Fruit fly (Drosophila melanogaster) whole organism, prepupa: ENCODE results near the gene Rpn12.

Experiments
- Blimp-1 ChIP-seq: fragments of 200-800 bp; sonication (Bioruptor generic); optimal IDR thresholded peaks from 3 replicates; lab custom pipeline; 2017; ENCODE audit warnings: missing biosample characterization, missing genetic modification characterization, mild to moderate bottlenecking, moderate library complexity, missing genetic modification reagents
- CG10669 ChIP-seq: fragments of 200-800 bp; sonication (Bioruptor generic); optimal IDR thresholded peaks from 3 replicates; lab custom pipeline; 2018; ENCODE audit warnings: missing biosample characterization, mild to moderate bottlenecking, missing genetic modification characterization, moderate library complexity
- CG11294 ChIP-seq: fragments of 200-800 bp; sonication (Bioruptor generic); IDR thresholded peaks from 2 replicates; pipeline ENCODE4 v1.3.6; 2022; ENCODE audit warnings: missing biosample characterization, missing genetic modification characterization
- CG11762 ChIP-seq: fragments of 200-800 bp; sonication (Bioruptor generic); optimal IDR thresholded peaks from 3 replicates; lab custom pipeline; 2016; ENCODE audit warnings: missing biosample characterization, missing genetic modification characterization; ENCODE audit not compliant: insufficient read depth
- CG11902 ChIP-seq: fragments of 200-800 bp; sonication (Bioruptor generic); optimal IDR thresholded peaks from 3 replicates; lab custom pipeline; 2016; ENCODE audit warnings: missing biosample characterization, missing genetic modification characterization
- CG15336 ChIP-seq: fragments of 200-800 bp; sonication (Bioruptor generic); IDR thresholded peaks from 2 replicates; pipeline ENCODE4 v1.3.6; 2022; ENCODE audit warnings: missing biosample characterization, missing genetic modification characterization
- CG16779 ChIP-seq: fragments of 200-800 bp; sonication (Bioruptor generic); optimal IDR thresholded peaks from 3 replicates; lab custom pipeline; 2017; ENCODE audit warnings: missing biosample characterization, mild to moderate bottlenecking, missing genetic modification characterization
- CG31627 ChIP-seq: fragments of 200-800 bp; sonication (Bioruptor generic); optimal IDR thresholded peaks from 3 replicates; lab custom pipeline; 2016; ENCODE audit warnings: missing biosample characterization, missing genetic modification characterization
- CG32006 ChIP-seq: fragments of 200-800 bp; sonication (Bioruptor generic); optimal IDR thresholded peaks from 3 replicates; lab custom pipeline; 2017; ENCODE audit warnings: missing biosample characterization, mild to moderate bottlenecking, missing genetic modification characterization
- CG4318 ChIP-seq: fragments of 200-800 bp; sonication (Bioruptor generic); optimal IDR thresholded peaks from 3 replicates; lab custom pipeline; 2017; ENCODE audit warnings: missing biosample characterization, mild to moderate bottlenecking, missing genetic modification characterization
- CG6163 ChIP-seq: fragments of 200-800 bp; sonication (Bioruptor generic); IDR thresholded peaks from 3 replicates; pipeline ENCODE4 v1.3.6; 2022; ENCODE audit warnings: missing biosample characterization, missing genetic modification characterization
- CG6792 ChIP-seq: fragments of 200-800 bp; sonication (Bioruptor generic); optimal IDR thresholded peaks from 3 replicates; lab custom pipeline; 2016; ENCODE audit warnings: missing biosample characterization, missing genetic modification characterization
- CG6854 ChIP-seq: fragments of 200-800 bp; sonication (Bioruptor generic); optimal IDR thresholded peaks from 2 replicates; lab custom pipeline; 2017; ENCODE audit warnings: missing biosample characterization, mild to moderate bottlenecking, missing genetic modification characterization
- CG8119 ChIP-seq: fragments of 200-800 bp; sonication (Bioruptor generic); IDR thresholded peaks from 3 replicates; pipeline ENCODE4 v1.3.6; 2022; ENCODE audit warnings: missing biosample characterization, missing genetic modification characterization
- CG9139 ChIP-seq: fragments of 200-800 bp; sonication (Bioruptor generic); optimal IDR thresholded peaks from 3 replicates; lab custom pipeline; 2017; ENCODE audit warnings: missing biosample characterization, mild to moderate bottlenecking, missing genetic modification characterization
- Eip75B ChIP-seq: fragments of 200-800 bp; sonication (Bioruptor generic); optimal IDR thresholded peaks from 3 replicates; lab custom pipeline; 2016; ENCODE audit warnings: missing biosample characterization, missing genetic modification characterization
- Eip78C ChIP-seq: fragments of 200-800 bp; sonication (Bioruptor generic); peaks from one replicate; lab custom pipeline; 2016; ENCODE audit warnings: missing biosample characterization, missing genetic modification characterization
- Ets21C ChIP-seq: fragments of 200-800 bp; sonication (Bioruptor generic); optimal IDR thresholded peaks from 3 replicates; lab custom pipeline; 2016; ENCODE audit warnings: missing biosample characterization, missing genetic modification characterization
- Ets96B ChIP-seq: fragments of 200-800 bp; optimal IDR thresholded peaks from 2 replicates; lab custom pipeline; 2019; ENCODE audit warnings: missing biosample characterization, mild to moderate bottlenecking, missing genetic modification characterization, moderate library complexity
- Gug ChIP-seq: fragments of 200-800 bp; sonication (Bioruptor generic); IDR thresholded peaks from 2 replicates; pipeline ENCODE4 v1.3.6; 2022; ENCODE audit warnings: missing biosample characterization, missing genetic modification characterization
- Hr4 ChIP-seq: fragments of 200-800 bp; sonication (Bioruptor generic); optimal IDR thresholded peaks from 3 replicates; lab custom pipeline; 2016; ENCODE audit warnings: missing biosample characterization, missing genetic modification characterization
- Lpt ChIP-seq: fragments of 200-800 bp; sonication (Bioruptor generic); optimal IDR thresholded peaks from 3 replicates; lab custom pipeline; 2016; ENCODE audit warnings: missing biosample characterization, missing genetic modification characterization
- Met ChIP-seq: fragments of 200-800 bp; sonication (Bioruptor generic); optimal IDR thresholded peaks from 3 replicates; lab custom pipeline; 2016; ENCODE audit warnings: missing biosample characterization, missing genetic modification characterization
- OdsH ChIP-seq: fragments of 200-800 bp; sonication (Bioruptor generic); optimal IDR thresholded peaks from 3 replicates; lab custom pipeline; 2016; ENCODE audit warnings: missing biosample characterization, missing genetic modification characterization
- Sox102F ChIP-seq: fragments of 200-800 bp; sonication (Bioruptor generic); optimal IDR thresholded peaks from 2 replicates; lab custom pipeline; 2016; ENCODE audit warnings: missing biosample characterization, mild to moderate bottlenecking, missing genetic modification characterization
- Sox14 ChIP-seq: fragments of 200-800 bp; sonication (Bioruptor generic); optimal IDR thresholded peaks from 3 replicates; lab custom pipeline; 2016; ENCODE audit warnings: missing biosample characterization, missing genetic modification characterization
- Sox15 ChIP-seq: fragments of 200-800 bp; sonication (Bioruptor generic); optimal IDR thresholded peaks from 3 replicates; lab custom pipeline; 2016; ENCODE audit warnings: missing biosample characterization, missing genetic modification characterization
- achi ChIP-seq: fragments of 200-800 bp; sonication (Bioruptor generic); optimal IDR thresholded peaks from 3 replicates; lab custom pipeline; 2016; ENCODE audit warnings: missing biosample characterization, missing genetic modification characterization
- cyc ChIP-seq: fragments of 200-800 bp; sonication (Bioruptor generic); optimal IDR thresholded peaks from 3 replicates; lab custom pipeline; 2016; ENCODE audit warnings: missing biosample characterization, missing genetic modification characterization
- dsx ChIP-seq: fragments of 200-800 bp; optimal IDR thresholded peaks from 3 replicates; lab custom pipeline; 2019; ENCODE audit warnings: missing biosample characterization, mild to moderate bottlenecking, missing genetic modification characterization, moderate library complexity; ENCODE audit not compliant: poor library complexity, severe bottlenecking
- eg ChIP-seq: fragments of 200-800 bp; sonication (Bioruptor generic); IDR thresholded peaks from 3 replicates; pipeline ENCODE4 v1.3.6; 2022; ENCODE audit warnings: missing biosample characterization, missing genetic modification characterization
- esn ChIP-seq: fragments of 200-800 bp; sonication (Bioruptor generic); optimal IDR thresholded peaks from 2 replicates; lab custom pipeline; 2016; ENCODE audit warnings: missing biosample characterization, mild to moderate bottlenecking, missing genetic modification characterization, moderate library complexity
- fd59A ChIP-seq: fragments of 200-800 bp; sonication (Bioruptor generic); optimal IDR thresholded peaks from 2 replicates; lab custom pipeline; 2017; ENCODE audit warnings: missing biosample characterization, mild to moderate bottlenecking, missing genetic modification characterization, missing genetic modification reagents
- fkh ChIP-seq: fragments of 200-800 bp; sonication (Bioruptor generic); optimal IDR thresholded peaks from 3 replicates; lab custom pipeline; 2017; ENCODE audit warnings: missing biosample characterization, mild to moderate bottlenecking, missing genetic modification characterization, moderate library complexity
- net ChIP-seq: fragments of 200-800 bp; sonication (Bioruptor generic); optimal IDR thresholded peaks from 3 replicates; lab custom pipeline; 2016; ENCODE audit warnings: missing biosample characterization, missing genetic modification characterization
- pdm3 ChIP-seq: fragments of 200-800 bp; sonication (Bioruptor generic); optimal IDR thresholded peaks from 3 replicates; lab custom pipeline; 2016; ENCODE audit warnings: missing biosample characterization, missing genetic modification characterization
- ss ChIP-seq, 2 experiments: fragments of 200-800 bp; sonication (Bioruptor generic); optimal IDR thresholded peaks; 2 replicates in 1 of 2; 3 replicates in 1 of 2; lab custom pipeline; 2017 to 2018; ENCODE audit warnings: mild to moderate bottlenecking in 2 of 2, missing biosample characterization in 2 of 2, missing genetic modification characterization in 2 of 2, moderate library complexity in 1 of 2
- svp ChIP-seq: fragments of 200-800 bp; sonication (Bioruptor generic); peaks from one replicate; lab custom pipeline; 2016; ENCODE audit warnings: missing biosample characterization, missing genetic modification characterization
- topi ChIP-seq: fragments of 200-800 bp; sonication (Bioruptor generic); optimal IDR thresholded peaks from 3 replicates; lab custom pipeline; 2016; ENCODE audit warnings: missing biosample characterization, missing genetic modification characterization
- vri ChIP-seq: fragments of 200-800 bp; sonication (Bioruptor generic); optimal IDR thresholded peaks from 3 replicates; lab custom pipeline; 2016; ENCODE audit warnings: missing biosample characterization, mild to moderate bottlenecking, missing genetic modification characterization

Gene Rpn12

DNA sequence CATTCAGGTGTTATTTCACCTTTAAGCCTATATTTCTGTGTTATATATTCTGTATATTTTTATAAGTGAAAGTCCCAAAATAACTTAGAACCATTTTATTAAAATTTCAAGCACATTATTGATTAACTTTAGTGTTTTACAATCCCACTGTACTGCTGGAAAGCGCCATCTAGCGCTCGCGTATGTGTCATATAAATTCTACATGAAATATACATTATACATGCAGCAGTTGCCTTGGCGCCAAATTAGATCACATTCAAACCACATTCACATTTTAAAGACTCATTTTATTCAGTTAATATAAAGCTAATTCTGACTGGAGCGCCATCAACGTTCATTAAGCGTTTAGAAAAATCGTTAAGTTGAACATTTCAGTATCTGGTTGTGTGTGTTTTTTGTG, 19.5 kb upstream of the Rpn12 start:
- no peak for TF ChIP-seq Sox102F (GFP tag; lab: Kevin White, UChicago)
- no peak for TF ChIP-seq Lpt
- TF ChIP-seq Ets96B (tag; lab: Kevin White, UChicago) = no peak
- no peak for TF ChIP-seq OdsH
- TF ChIP-seq Eip78C (GFP tag; lab: Kevin White, UChicago) = no peak
- TF ChIP-seq Ets21C = no peak
- no peak for TF ChIP-seq CG4318 (GFP tag; lab: Kevin White, UChicago)
- TF ChIP-seq CG10669 (GFP tag; lab: Kevin White, UChicago) = no peak
- no peak for TF ChIP-seq Eip75B
- no peak for TF ChIP-seq esn (GFP tag; lab: Kevin White, UChicago)
- TF ChIP-seq ss (GFP tag; optimal IDR thresholded peaks at IDR 0.05; lab: Kevin White, UChicago) = no peak
- no peak for TF ChIP-seq CG32006
- no peak for TF ChIP-seq CG8119 (GFP tag; lab: Robert Waterston, UW)
- TF ChIP-seq Blimp-1 = no peak
- TF ChIP-seq pdm3 (GFP tag; lab: Kevin White, UChicago) = no peak
- TF ChIP-seq cyc (GFP tag; lab: Kevin White, UChicago) = no peak
- no peak for TF ChIP-seq CG6163 (GFP tag; lab: Robert Waterston, UW)
- TF ChIP-seq fkh (GFP tag; lab: Kevin White, UChicago) = no peak
- TF ChIP-seq topi (GFP tag; lab: Kevin White, UChicago) = no peak

DNA sequence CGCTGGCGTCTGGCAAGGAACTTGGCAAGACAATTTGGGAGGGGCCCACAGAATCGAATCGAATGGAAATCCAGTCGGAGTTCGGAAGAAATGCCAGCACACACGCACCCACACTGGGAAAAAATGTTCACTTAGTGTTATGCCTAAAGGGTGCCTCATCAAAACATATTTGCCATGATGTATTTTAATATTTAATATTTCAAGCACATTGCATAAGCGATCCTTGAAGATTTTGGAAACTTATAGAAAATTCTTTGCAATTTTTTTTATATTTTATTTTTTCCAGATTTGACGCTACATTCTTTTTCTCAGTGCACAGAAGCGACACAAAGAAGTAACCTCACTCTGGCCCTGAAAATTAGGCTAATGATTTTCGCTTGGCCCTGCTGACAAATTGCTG, 16.7 kb upstream of the Rpn12 start:
- no peak for TF ChIP-seq Ets21C
- TF ChIP-seq CG11762 = no peak
- no peak for TF ChIP-seq pdm3 (GFP tag; lab: Kevin White, UChicago)
- TF ChIP-seq CG6792 (GFP tag; lab: Kevin White, UChicago) = no peak
- no peak for TF ChIP-seq net
- TF ChIP-seq fkh (GFP tag; lab: Kevin White, UChicago) = no peak
- TF ChIP-seq OdsH = no peak
- no peak for TF ChIP-seq fd59A (GFP tag; lab: Kevin White, UChicago)
- no peak for TF ChIP-seq dsx (GFP tag; lab: Kevin White, UChicago)
- no peak for TF ChIP-seq CG11902 (GFP tag; lab: Kevin White, UChicago)
- TF ChIP-seq esn (GFP tag; lab: Kevin White, UChicago) = no peak
- TF ChIP-seq Eip75B = no peak
- no peak for TF ChIP-seq eg (GFP tag; lab: Robert Waterston, UW)
- TF ChIP-seq CG16779 (tag; lab: Kevin White, UChicago) = no peak
- TF ChIP-seq vri (GFP tag; lab: Kevin White, UChicago) = no peak
- no peak for TF ChIP-seq Sox102F (GFP tag; lab: Kevin White, UChicago)
- TF ChIP-seq Gug (GFP tag; lab: Robert Waterston, UW) = no peak

DNA sequence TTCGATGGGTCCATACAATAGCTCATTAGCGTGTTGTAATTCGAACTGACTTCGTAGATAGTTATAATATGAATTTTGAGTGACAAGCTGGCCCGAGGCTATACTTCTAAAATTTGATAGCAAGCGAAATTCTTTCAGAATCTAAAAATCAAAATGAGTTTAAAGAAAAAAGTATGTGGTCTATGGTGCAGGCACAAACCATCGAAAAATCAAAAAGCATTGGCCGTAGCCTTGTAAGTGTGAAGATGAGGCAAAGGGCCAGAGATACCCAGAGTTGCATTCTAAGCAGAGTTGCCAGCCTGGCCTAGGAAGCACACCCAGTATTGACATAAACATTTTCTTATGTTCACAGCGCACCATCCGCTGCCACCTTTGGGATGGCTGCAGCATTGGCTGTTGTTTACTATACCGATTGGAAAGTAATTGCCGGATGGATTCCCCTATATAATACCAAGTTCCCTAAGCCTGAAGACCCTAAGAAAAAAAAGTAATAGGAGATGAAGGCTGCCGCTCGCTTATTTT, 16.1 kb upstream of the Rpn12 start, which contains the start of gene UQCR-6.4L:
Gene UQCR-6.4L (plus strand): TSS at position 51 of the 522 bp plus-strand sequence.
- TF ChIP-seq CG31627 (GFP tag; lab: Kevin White, UChicago) = no peak
- no peak for TF ChIP-seq CG11902 (GFP tag; lab: Kevin White, UChicago)
- TF ChIP-seq, all 60 proteins: peak for 0

dm6 chr3L:16567495-16567894, 15.3 kb upstream of the Rpn12 start:
- TF ChIP-seq Hr4 (GFP tag; lab: Kevin White, UChicago) (peak; percentile 4), CG8119 (GFP tag; lab: Robert Waterston, UW) (0 out of 3 replicates have a peak, but pooled peaks have one; percentile 17), eg (GFP tag; lab: Robert Waterston, UW) (0 out of 3 replicates have a peak, but pooled peaks have one; percentile 12), CG32006 (peak; percentile 24), CG15336 (GFP tag; lab: Robert Waterston, UW) (peak; percentile 50), CG6792 (GFP tag; lab: Kevin White, UChicago) (no peak)

DNA sequence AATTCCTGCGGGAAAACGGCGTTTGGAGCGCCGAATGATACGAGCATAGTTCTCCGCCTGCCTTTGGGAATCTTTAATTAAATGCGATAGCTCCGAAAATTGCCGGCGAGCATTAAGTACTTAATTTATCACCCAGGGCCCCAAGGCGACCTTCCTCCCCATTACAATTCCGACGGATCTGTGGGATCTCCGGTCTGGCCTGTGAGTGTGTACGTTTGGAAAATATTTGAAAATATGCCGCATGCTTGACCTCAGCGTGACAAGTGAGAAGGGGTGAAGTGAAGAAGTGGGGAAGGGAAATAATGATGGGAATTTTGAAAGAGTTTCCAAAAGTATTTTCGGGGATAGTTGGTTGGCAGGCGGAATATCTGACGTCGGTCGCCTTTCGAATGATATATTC, 13.4 kb upstream of the Rpn12 start:
- TF ChIP-seq Sox102F (GFP tag; lab: Kevin White, UChicago) = no peak
- TF ChIP-seq CG31627 (GFP tag; lab: Kevin White, UChicago) = no peak
- no peak for TF ChIP-seq Eip78C (GFP tag; lab: Kevin White, UChicago)
- TF ChIP-seq CG6854 = no peak
- TF ChIP-seq CG11294 = no peak
- TF ChIP-seq Ets96B (tag; lab: Kevin White, UChicago) = no peak
- no peak for TF ChIP-seq fkh (GFP tag; lab: Kevin White, UChicago)
- no peak for TF ChIP-seq Sox15 (GFP tag; lab: Kevin White, UChicago)
- no peak for TF ChIP-seq topi (GFP tag; lab: Kevin White, UChicago)
- TF ChIP-seq svp (GFP tag; lab: Kevin White, UChicago) = no peak
- no peak for TF ChIP-seq CG9139 (GFP tag; lab: Kevin White, UChicago)
- TF ChIP-seq Met (GFP tag; lab: Kevin White, UChicago) = no peak
- no peak for TF ChIP-seq vri (GFP tag; lab: Kevin White, UChicago)
- no peak for TF ChIP-seq ss (GFP tag; optimal IDR thresholded peaks at IDR 0.05; lab: Kevin White, UChicago)
- TF ChIP-seq achi = no peak
- TF ChIP-seq cyc (GFP tag; lab: Kevin White, UChicago) = no peak
- no peak for TF ChIP-seq Sox14 (GFP tag; lab: Kevin White, UChicago)
